Fruit fly (Drosophila melanogaster) whole organism, wandering third instar larva: Measurements from ENCODE around the gene RpL30.
A peak's percentile ranks its signal among the peaks of the same experiment; 100 is the strongest.

Source experiments
- HLH106 ChIP-seq: fragments of 200-800 bp; optimal IDR thresholded peaks from 3 replicates; lab custom pipeline; 2019; ENCODE audit warnings: missing biosample characterization, mild to moderate bottlenecking, missing genetic modification characterization, moderate library complexity
- Hnf4 ChIP-seq: fragments of 200-800 bp; sonication (Bioruptor generic); optimal IDR thresholded peaks from 2 replicates; lab custom pipeline; 2016; ENCODE audit warnings: missing biosample characterization, mild to moderate bottlenecking, missing genetic modification characterization
- Myc ChIP-seq: fragments of >200 bp; optimal IDR thresholded peaks from 2 replicates; lab custom pipeline; 2017
- OdsH ChIP-seq: fragments of 200-800 bp; sonication (Bioruptor generic); optimal IDR thresholded peaks from 2 replicates; lab custom pipeline; 2016; ENCODE audit warnings: missing biosample characterization, mild to moderate bottlenecking, missing genetic modification characterization
- Vsx2 ChIP-seq: fragments of 200-300, 225-300 bp; sonication (Bioruptor generic); optimal IDR thresholded peaks from 2 replicates; lab custom pipeline; 2018; ENCODE audit warnings: missing biosample characterization, missing genetic modification characterization; ENCODE audit not compliant: partially characterized antibody
- brk ChIP-seq: fragments of 200-800 bp; sonication (Bioruptor generic); optimal IDR thresholded peaks from 2 replicates; lab custom pipeline; 2016; ENCODE audit warnings: missing biosample characterization, mild to moderate bottlenecking, missing genetic modification characterization
- ey ChIP-seq: fragments of 200-800 bp; sonication (Bioruptor generic); optimal IDR thresholded peaks from 2 replicates; lab custom pipeline; 2016; ENCODE audit warnings: missing biosample characterization, missing genetic modification characterization
- fru ChIP-seq: fragments of 200-800 bp; sonication (Bioruptor generic); optimal IDR thresholded peaks from 3 replicates; lab custom pipeline; 2016; ENCODE audit warnings: missing biosample characterization, mild to moderate bottlenecking, missing genetic modification characterization
- h ChIP-seq: fragments of 200-800 bp; sonication (Bioruptor generic); optimal IDR thresholded peaks from 3 replicates; lab custom pipeline; 2016; ENCODE audit warnings: missing biosample characterization, mild to moderate bottlenecking, missing genetic modification characterization
- sv ChIP-seq: fragments of 200-800 bp; sonication (Bioruptor generic); optimal IDR thresholded peaks from 3 replicates; lab custom pipeline; 2016; ENCODE audit warnings: missing biosample characterization, missing genetic modification characterization

- TF ChIP-seq h (GFP tag; lab: Kevin White, UChicago) (peak; percentile 80), OdsH (GFP tag; lab: Kevin White, UChicago) (peak; percentile 61), sv (GFP tag; lab: Kevin White, UChicago) (peak; percentile 66), Myc (no peak), fru (peak; percentile 84), Vsx2 (GFP tag; lab: Kevin White, UChicago) (no peak), ey (GFP tag; lab: Kevin White, UChicago) (peak; percentile 81), brk (GFP tag; lab: Kevin White, UChicago) (peak; percentile 25), Hnf4 (GFP tag; lab: Kevin White, UChicago) (peak; percentile 43), HLH106 (tag; lab: Kevin White, UChicago) (peak; percentile 74)
These were observed 3.0 kb upstream of the RpL30 start for dm6 chr2L:19011895-19012645.
